Fruit fly (Drosophila melanogaster) whole organism, embryonic: ENCODE measurements around the gene CkIIalpha-i3.

ENCODE experiments used
- Ada2b ChIP-seq: fragments of 200-800 bp; sonication (Bioruptor generic); IDR thresholded peaks from 2 replicates; pipeline ENCODE4 v1.3.6; 2022; ENCODE audit warnings: missing biosample characterization, missing genetic modification characterization
- Atf6 ChIP-seq: fragments of 200-800 bp; sonication (Bioruptor generic); IDR thresholded peaks from 2 replicates; pipeline ENCODE4 v1.3.6; 2022; ENCODE audit warnings: missing biosample characterization, missing genetic modification characterization
- CG10147 ChIP-seq: fragments of 200-800 bp; sonication (Bioruptor generic); optimal IDR thresholded peaks from 2 replicates; lab custom pipeline; 2019; ENCODE audit warnings: missing biosample characterization, mild to moderate bottlenecking, missing genetic modification characterization, moderate library complexity
- CG1024 ChIP-seq: fragments of 200-800 bp; sonication (Bioruptor generic); IDR thresholded peaks from 2 replicates; pipeline ENCODE4 v1.3.6; 2022; ENCODE audit warnings: missing biosample characterization, missing genetic modification characterization
- CG11247 ChIP-seq: fragments of 200-800 bp; sonication (Bioruptor generic); IDR thresholded peaks from 2 replicates; pipeline ENCODE4 v1.3.6; 2022; ENCODE audit warnings: missing biosample characterization, missing genetic modification characterization
- CG11456 ChIP-seq: fragments of 200-800 bp; sonication (Bioruptor generic); IDR thresholded peaks from 3 replicates; pipeline ENCODE4 v1.3.6; 2022; ENCODE audit warnings: missing biosample characterization, missing genetic modification characterization
- CG11695 ChIP-seq: fragments of 200-800 bp; sonication (Bioruptor generic); IDR thresholded peaks from 3 replicates; pipeline ENCODE4 v1.3.6; 2022; ENCODE audit warnings: missing biosample characterization, missing genetic modification characterization
- CG12391 ChIP-seq: fragments of 200-800 bp; sonication (Bioruptor generic); optimal IDR thresholded peaks from 3 replicates; lab custom pipeline; 2018; ENCODE audit warnings: missing biosample characterization, mild to moderate bottlenecking, missing genetic modification characterization, moderate library complexity
- CG1529 ChIP-seq: fragments of 200-800 bp; sonication (Bioruptor generic); optimal IDR thresholded peaks from 3 replicates; lab custom pipeline; 2018; ENCODE audit warnings: missing biosample characterization, missing genetic modification characterization
- CG17361 ChIP-seq: fragments of 200-800 bp; sonication (Bioruptor generic); IDR thresholded peaks from 3 replicates; pipeline ENCODE4 v1.3.6; 2022; ENCODE audit warnings: missing biosample characterization, missing genetic modification characterization
- CG17568 ChIP-seq: fragments of 200-800 bp; sonication (Bioruptor generic); optimal IDR thresholded peaks from 2 replicates; lab custom pipeline; 2018; ENCODE audit warnings: missing biosample characterization, mild to moderate bottlenecking, missing genetic modification characterization, moderate library complexity
- CG1792 ChIP-seq: fragments of 200-800 bp; sonication (Bioruptor generic); optimal IDR thresholded peaks from 2 replicates; lab custom pipeline; 2016; ENCODE audit warnings: missing biosample characterization, missing genetic modification characterization
- CG4360 ChIP-seq: fragments of 200-800 bp; sonication (Bioruptor generic); IDR thresholded peaks from 2 replicates; pipeline ENCODE4 v1.3.6; 2022; ENCODE audit warnings: missing biosample characterization, missing genetic modification characterization
- CG4617 ChIP-seq: fragments of 200-800 bp; sonication (Bioruptor generic); optimal IDR thresholded peaks from 3 replicates; lab custom pipeline; 2016; ENCODE audit warnings: missing biosample characterization, missing genetic modification characterization, borderline replicate concordance
- CG7372 ChIP-seq: fragments of 200-800 bp; sonication (Bioruptor generic); IDR thresholded peaks from 2 replicates; pipeline ENCODE4 v1.3.6; 2022; ENCODE audit warnings: missing biosample characterization, missing genetic modification characterization
- CG7556 ChIP-seq: fragments of 200-800 bp; sonication (Bioruptor generic); optimal IDR thresholded peaks from 2 replicates; lab custom pipeline; 2017; ENCODE audit warnings: missing biosample characterization, mild to moderate bottlenecking, missing genetic modification characterization
- CoRest ChIP-seq: fragments of 200-800 bp; sonication (Bioruptor generic); optimal IDR thresholded peaks from 3 replicates; lab custom pipeline; 2018; ENCODE audit warnings: missing biosample characterization, mild to moderate bottlenecking, missing genetic modification characterization, moderate library complexity
- Dbx ChIP-seq: fragments of 200-800 bp; sonication (Bioruptor generic); IDR thresholded peaks from 3 replicates; pipeline ENCODE4 v1.3.6; 2022; ENCODE audit warnings: missing biosample characterization, missing genetic modification characterization
- Dll ChIP-seq: fragments of 200-800 bp; sonication (Bioruptor generic); IDR thresholded peaks from 4 replicates; pipeline ENCODE4 v1.3.6; 2022; ENCODE audit warnings: missing biosample characterization, missing genetic modification characterization; ENCODE audit not compliant: partially characterized antibody
- Doc2 ChIP-seq: fragments of 200-800 bp; sonication (Bioruptor generic); IDR thresholded peaks from 2 replicates; pipeline ENCODE4 v1.3.6; 2022; ENCODE audit warnings: missing biosample characterization, missing genetic modification characterization
- Doc3 ChIP-seq: fragments of 200-800 bp; sonication (Bioruptor generic); IDR thresholded peaks from 3 replicates; pipeline ENCODE4 v1.3.6; 2022; ENCODE audit warnings: missing biosample characterization, missing genetic modification characterization; ENCODE audit not compliant: partially characterized antibody
- E2f1 ChIP-seq: fragments of 200-800 bp; sonication (Bioruptor generic); IDR thresholded peaks from 2 replicates; pipeline ENCODE4 v1.3.6; 2022; ENCODE audit warnings: missing biosample characterization, missing genetic modification characterization
- Elba2 ChIP-seq: fragments of 200-800 bp; sonication (Bioruptor generic); optimal IDR thresholded peaks from 3 replicates; lab custom pipeline; 2016; ENCODE audit warnings: missing biosample characterization, missing genetic modification characterization
- HLHmδ ChIP-seq: fragments of 200-800 bp; sonication (Bioruptor generic); optimal IDR thresholded peaks from 2 replicates; lab custom pipeline; 2018; ENCODE audit warnings: missing biosample characterization, mild to moderate bottlenecking, missing genetic modification characterization, moderate library complexity
- Lhr ChIP-seq: fragments of 200-800 bp; sonication (Bioruptor generic); optimal IDR thresholded peaks from 3 replicates; lab custom pipeline; 2017; ENCODE audit warnings: mild to moderate bottlenecking, missing biosample characterization, missing genetic modification reagents, missing genetic modification characterization
- Nf-YC ChIP-seq: fragments of 200-800 bp; optimal IDR thresholded peaks from 3 replicates; lab custom pipeline; 2019; ENCODE audit warnings: missing biosample characterization, mild to moderate bottlenecking, missing genetic modification characterization, moderate library complexity
- Sry-β ChIP-seq: fragments of 200-800 bp; sonication (Bioruptor generic); optimal IDR thresholded peaks from 2 replicates; lab custom pipeline; 2018; ENCODE audit warnings: missing biosample characterization, mild to moderate bottlenecking, missing genetic modification characterization, moderate library complexity
- Xrp1 ChIP-seq: fragments of 200-800 bp; sonication (Bioruptor generic); IDR thresholded peaks from 2 replicates; pipeline ENCODE4 v1.3.6; 2022; ENCODE audit warnings: missing biosample characterization, missing genetic modification characterization
- cas ChIP-seq: fragments of 200-800 bp; sonication (Bioruptor generic); IDR thresholded peaks from 2 replicates; pipeline ENCODE4 v1.3.6; 2022; ENCODE audit warnings: missing biosample characterization, missing genetic modification characterization
- da ChIP-seq: fragments of 200-800 bp; sonication (Bioruptor generic); optimal IDR thresholded peaks from 2 replicates; lab custom pipeline; 2016; ENCODE audit warnings: missing biosample characterization, missing genetic modification characterization
- dmrt11E ChIP-seq: fragments of 200-800 bp; sonication (Bioruptor generic); optimal IDR thresholded peaks from 3 replicates; lab custom pipeline; 2018; ENCODE audit warnings: missing biosample characterization, mild to moderate bottlenecking, missing genetic modification characterization, moderate library complexity
- fd64A ChIP-seq: fragments of 200-800 bp; sonication (Bioruptor generic); optimal IDR thresholded peaks from 3 replicates; lab custom pipeline; 2018; ENCODE audit warnings: missing biosample characterization, mild to moderate bottlenecking, missing genetic modification characterization
- hkb ChIP-seq, 2 experiments: fragments of 200-800 bp in 1 of 2; fragments of >200 bp in 1 of 2; sonication (Bioruptor generic) in 1 of 2; IDR thresholded peaks in 1 of 2; optimal IDR thresholded peaks in 1 of 2; 2 replicates each; pipeline versions ENCODE4 v1.3.6 to Lab custom; 2017 to 2022; ENCODE audit warnings: missing biosample characterization in 1 of 2, missing genetic modification characterization in 1 of 2
- jing ChIP-seq: fragments of 200-800 bp; sonication (Bioruptor generic); optimal IDR thresholded peaks from 2 replicates; lab custom pipeline; 2018; ENCODE audit warnings: missing biosample characterization, mild to moderate bottlenecking, missing genetic modification characterization
- jumu ChIP-seq: fragments of 200-800 bp; sonication (Bioruptor generic); optimal IDR thresholded peaks from 3 replicates; lab custom pipeline; 2016; ENCODE audit warnings: missing biosample characterization, missing genetic modification characterization
- lov ChIP-seq, 2 experiments: fragments of 200-800 bp in 1 of 2; fragments of >200 bp in 1 of 2; sonication (Bioruptor generic) in 1 of 2; IDR thresholded peaks in 1 of 2; optimal IDR thresholded peaks in 1 of 2; 2 replicates in 1 of 2; 3 replicates in 1 of 2; pipeline versions ENCODE4 v1.3.6 to Lab custom; 2017 to 2022; ENCODE audit warnings: missing biosample characterization in 1 of 2, missing genetic modification characterization in 1 of 2
- luna ChIP-seq: fragments of 200-800 bp; sonication (Bioruptor generic); optimal IDR thresholded peaks from 2 replicates; lab custom pipeline; 2016; ENCODE audit warnings: missing biosample characterization, missing genetic modification characterization
- mirr ChIP-seq: fragments of 200-800 bp; sonication (Bioruptor generic); optimal IDR thresholded peaks from 3 replicates; lab custom pipeline; 2018; ENCODE audit warnings: missing biosample characterization, mild to moderate bottlenecking, missing genetic modification characterization
- mld ChIP-seq: fragments of 200-800 bp; sonication (Bioruptor generic); IDR thresholded peaks from 3 replicates; pipeline ENCODE4 v1.3.6; 2022; ENCODE audit warnings: missing biosample characterization, missing genetic modification characterization; ENCODE audit not compliant: partially characterized antibody
- onecut ChIP-seq: fragments of 200-800 bp; sonication (Bioruptor generic); IDR thresholded peaks from 2 replicates; pipeline ENCODE4 v1.3.6; 2022; ENCODE audit warnings: missing biosample characterization, missing genetic modification characterization
- pb ChIP-seq: fragments of 200-800 bp; sonication (Bioruptor generic); optimal IDR thresholded peaks from 3 replicates; lab custom pipeline; 2016; ENCODE audit warnings: missing biosample characterization, missing genetic modification characterization
- sens-2 ChIP-seq: fragments of 200-800 bp; sonication (Bioruptor generic); IDR thresholded peaks from 2 replicates; pipeline ENCODE4 v1.3.6; 2022; ENCODE audit warnings: missing biosample characterization, missing genetic modification characterization
- sob ChIP-seq: fragments of 200-800 bp; sonication (Bioruptor generic); IDR thresholded peaks from 2 replicates; pipeline ENCODE4 v1.3.6; 2022; ENCODE audit warnings: missing biosample characterization, missing genetic modification characterization
- sr ChIP-seq: fragments of 200-800 bp; sonication (Bioruptor generic); IDR thresholded peaks from 3 replicates; pipeline ENCODE4 v1.3.6; 2022; ENCODE audit warnings: missing biosample characterization, missing genetic modification characterization
- ssp ChIP-seq: fragments of 200-800 bp; sonication (Bioruptor generic); IDR thresholded peaks from 2 replicates; pipeline ENCODE4 v1.3.6; 2022; ENCODE audit warnings: missing biosample characterization, missing genetic modification characterization
- tgo ChIP-seq: fragments of 200-800 bp; sonication (Bioruptor generic); IDR thresholded peaks from 3 replicates; pipeline ENCODE4 v1.3.6; 2022; ENCODE audit warnings: missing biosample characterization, missing genetic modification characterization
- tll ChIP-seq, 2 experiments: fragments of 200-800 bp in 1 of 2; fragments of >200 bp in 1 of 2; sonication (Bioruptor generic) in 1 of 2; optimal IDR thresholded peaks; 2 replicates each; lab custom pipeline; 2017 to 2019; ENCODE audit warnings: missing biosample characterization in 2 of 2, missing genetic modification characterization in 2 of 2, mild to moderate bottlenecking in 1 of 2, moderate library complexity in 1 of 2
- zen ChIP-seq: fragments of 200-800 bp; sonication (Bioruptor generic); optimal IDR thresholded peaks from 3 replicates; lab custom pipeline; 2018; ENCODE audit warnings: missing biosample characterization, mild to moderate bottlenecking, missing genetic modification characterization, moderate library complexity
- zfh1 ChIP-seq: fragments of 200-800 bp; sonication (Bioruptor generic); IDR thresholded peaks from 3 replicates; pipeline ENCODE4 v1.3.6; 2022; ENCODE audit warnings: missing biosample characterization, missing genetic modification characterization

CkIIalpha-i3 gene

dm6 chr3L:753568-754156, 43.3 kb upstream of the CkIIalpha-i3 start (continued):
- TF ChIP-seq lov (optimal IDR thresholded peaks at IDR 0.05; lab: Kevin White, UChicago) = no peak
- 0 out of 3 replicates have a peak, but pooled peaks have one; percentile 72 for TF ChIP-seq lov (GFP tag; IDR thresholded peaks at IDR 0.05; lab: Robert Waterston, UW)
- TF ChIP-seq CG11695 = no peak
- TF ChIP-seq Dbx = peak; percentile 40; the same call in 2 of the 3 replicates
- TF ChIP-seq Lhr (GFP tag; lab: Kevin White, UChicago) = no peak
- TF ChIP-seq sens-2 (GFP tag; lab: Robert Waterston, UW) = no peak
- TF ChIP-seq CG1024 (GFP tag; lab: Robert Waterston, UW) = no peak
- TF ChIP-seq jumu (GFP tag; lab: Kevin White, UChicago) = no peak
- no peak for TF ChIP-seq CG7372 (GFP tag; lab: Robert Waterston, UW)
- TF ChIP-seq CG17568 (GFP tag; lab: Kevin White, UChicago) = no peak
- TF ChIP-seq mirr (GFP tag; lab: Kevin White, UChicago) = no peak
- TF ChIP-seq jing (GFP tag; lab: Kevin White, UChicago) = no peak
- TF ChIP-seq dmrt11E (tag; lab: Kevin White, UChicago) = no peak
- no peak for TF ChIP-seq CG12391
- peak; percentile 3 for TF ChIP-seq fd64A
- 0 out of 2 replicates have a peak, but pooled peaks have one; percentile 9 for TF ChIP-seq Ada2b (GFP tag; lab: Robert Waterston, UW)
- TF ChIP-seq Atf6 (GFP tag; lab: Robert Waterston, UW) = peak; percentile 48
- TF ChIP-seq Doc3 (GFP tag; lab: Robert Waterston, UW) = no peak
- peak; percentile 35; the same call in 1 of the 2 replicates for TF ChIP-seq Xrp1 (GFP tag; lab: Robert Waterston, UW)
- no peak for TF ChIP-seq luna (GFP tag; lab: Kevin White, UChicago)
- no peak for TF ChIP-seq CG1529 (GFP tag; lab: Kevin White, UChicago)
- TF ChIP-seq tll (GFP tag; optimal IDR thresholded peaks at IDR 0.05; lab: Kevin White, UChicago) = peak in 1 of 2 experiments; percentile 83
- no peak for TF ChIP-seq CG17361 (GFP tag; lab: Robert Waterston, UW)
- no peak for TF ChIP-seq Doc2
- TF ChIP-seq Sry-β (GFP tag; lab: Kevin White, UChicago) = no peak
- TF ChIP-seq Elba2 (GFP tag; lab: Kevin White, UChicago) = peak; percentile 80
- peak; percentile 56; the same call in 1 of the 3 replicates for TF ChIP-seq sr (GFP tag; lab: Robert Waterston, UW)
- no peak for TF ChIP-seq Dll (GFP tag; lab: Robert Waterston, UW)
- no peak for TF ChIP-seq CG4617 (GFP tag; lab: Kevin White, UChicago)
- TF ChIP-seq onecut (GFP tag; lab: Robert Waterston, UW) = no peak
- 0 out of 2 replicates have a peak, but pooled peaks have one; percentile 14 for TF ChIP-seq CG11247 (GFP tag; lab: Robert Waterston, UW)
- no peak for TF ChIP-seq hkb (optimal IDR thresholded peaks at IDR 0.05; lab: Kevin White, UChicago)
- TF ChIP-seq hkb (GFP tag; IDR thresholded peaks at IDR 0.05; lab: Robert Waterston, UW) = no peak
- TF ChIP-seq CoRest = no peak
- TF ChIP-seq CG7556 (GFP tag; lab: Kevin White, UChicago) = no peak
- 0 out of 3 replicates have a peak, but pooled peaks have one; percentile 17 for TF ChIP-seq CG11456 (GFP tag; lab: Robert Waterston, UW)
- TF ChIP-seq HLHmδ (GFP tag; lab: Kevin White, UChicago) = no peak
- no peak for TF ChIP-seq CG1792 (GFP tag; lab: Kevin White, UChicago)
- TF ChIP-seq zen (tag; lab: Kevin White, UChicago) = peak; percentile 63
- no peak for TF ChIP-seq cas
- TF ChIP-seq sob (GFP tag; lab: Robert Waterston, UW) = peak; percentile 42
- TF ChIP-seq CG4360 (GFP tag; lab: Robert Waterston, UW) = no peak
- 0 out of 2 replicates have a peak, but pooled peaks have one; percentile 8 for TF ChIP-seq E2f1
- TF ChIP-seq mld (GFP tag; lab: Robert Waterston, UW) = no peak
- no peak for TF ChIP-seq CG10147 (GFP tag; lab: Kevin White, UChicago)
- peak; percentile 32 for TF ChIP-seq Nf-YC (tag; lab: Kevin White, UChicago)
- TF ChIP-seq zfh1 (GFP tag; lab: Robert Waterston, UW) = no peak
- TF ChIP-seq tgo (GFP tag; lab: Robert Waterston, UW) = no peak
- no peak for TF ChIP-seq da
- TF ChIP-seq pb (GFP tag; lab: Kevin White, UChicago) = peak; percentile 19
- TF ChIP-seq ssp (GFP tag; lab: Robert Waterston, UW) = no peak
